Fruit fly (Drosophila melanogaster) whole organism, embryonic: ENCODE results near the gene CG18661.

Experiments used
- Atf3 ChIP-seq: fragments of 200-800 bp; sonication (Bioruptor generic); optimal IDR thresholded peaks from 3 replicates; lab custom pipeline; 2016; ENCODE audit warnings: missing biosample characterization, missing genetic modification characterization
- CG10274 ChIP-seq: fragments of 200-800 bp; sonication (Bioruptor generic); optimal IDR thresholded peaks from 3 replicates; lab custom pipeline; 2017; ENCODE audit warnings: missing biosample characterization, mild to moderate bottlenecking, missing genetic modification characterization
- CG10431 ChIP-seq: fragments of 200-800 bp; sonication (Bioruptor generic); optimal IDR thresholded peaks from 3 replicates; lab custom pipeline; 2018; ENCODE audit warnings: missing biosample characterization, mild to moderate bottlenecking, missing genetic modification characterization
- CG10543 ChIP-seq: fragments of 200-800 bp; sonication (Bioruptor generic); optimal IDR thresholded peaks from 3 replicates; lab custom pipeline; 2017; ENCODE audit warnings: missing biosample characterization, mild to moderate bottlenecking, missing genetic modification characterization, moderate library complexity
- CG11398 ChIP-seq: fragments of 200-800 bp; sonication (Bioruptor generic); optimal IDR thresholded peaks from 2 replicates; lab custom pipeline; 2016; ENCODE audit warnings: missing biosample characterization, missing genetic modification characterization
- CG12744 ChIP-seq: fragments of 200-800 bp; sonication (Bioruptor generic); optimal IDR thresholded peaks from 2 replicates; lab custom pipeline; 2016; ENCODE audit warnings: missing biosample characterization, missing genetic modification characterization
- CG13296 ChIP-seq: fragments of 200-800 bp; sonication (Bioruptor generic); optimal IDR thresholded peaks from 3 replicates; lab custom pipeline; 2018; ENCODE audit warnings: missing biosample characterization, mild to moderate bottlenecking, missing genetic modification characterization
- CG13624 ChIP-seq: fragments of 200-800 bp; sonication (Bioruptor generic); optimal IDR thresholded peaks from 2 replicates; lab custom pipeline; 2016; ENCODE audit warnings: missing biosample characterization, missing genetic modification characterization
- CG14441 ChIP-seq: fragments of 200-800 bp; sonication (Bioruptor generic); IDR thresholded peaks from 2 replicates; pipeline ENCODE4 v1.3.6; 2022; ENCODE audit warnings: missing biosample characterization, missing genetic modification characterization
- CG15011 ChIP-seq: fragments of 200-800 bp; sonication (Bioruptor generic); optimal IDR thresholded peaks from 3 replicates; lab custom pipeline; 2018; ENCODE audit warnings: missing biosample characterization, mild to moderate bottlenecking, missing genetic modification characterization
- CG17328 ChIP-seq: fragments of 200-800 bp; sonication (Bioruptor generic); IDR thresholded peaks from 2 replicates; pipeline ENCODE4 v1.3.6; 2022; ENCODE audit warnings: missing biosample characterization, missing genetic modification characterization
- CG1832 ChIP-seq: fragments of 200-800 bp; sonication (Bioruptor generic); optimal IDR thresholded peaks from 2 replicates; lab custom pipeline; 2017; ENCODE audit warnings: missing biosample characterization, mild to moderate bottlenecking, missing genetic modification characterization, inconsistent platforms
- CG2120 ChIP-seq: fragments of 200-800 bp; sonication (Bioruptor generic); optimal IDR thresholded peaks from 3 replicates; lab custom pipeline; 2016; ENCODE audit warnings: missing biosample characterization, missing genetic modification characterization
- CG30403 ChIP-seq: fragments of 200-800 bp; sonication (Bioruptor generic); optimal IDR thresholded peaks from 3 replicates; lab custom pipeline; 2016; ENCODE audit warnings: missing biosample characterization, missing genetic modification characterization
- CG4360 ChIP-seq: fragments of 200-800 bp; sonication (Bioruptor generic); IDR thresholded peaks from 2 replicates; pipeline ENCODE4 v1.3.6; 2022; ENCODE audit warnings: missing biosample characterization, missing genetic modification characterization
- CG5245 ChIP-seq: fragments of 200-800 bp; sonication (Bioruptor generic); optimal IDR thresholded peaks from 3 replicates; lab custom pipeline; 2016; ENCODE audit warnings: missing biosample characterization, missing genetic modification characterization
- CG7987 ChIP-seq: fragments of 200-800 bp; sonication (Bioruptor generic); optimal IDR thresholded peaks from 2 replicates; lab custom pipeline; 2018; ENCODE audit warnings: missing biosample characterization, mild to moderate bottlenecking, missing genetic modification characterization, moderate library complexity
- CG8924 ChIP-seq: fragments of 200-800 bp; optimal IDR thresholded peaks from 3 replicates; lab custom pipeline; 2019; ENCODE audit warnings: missing biosample characterization, mild to moderate bottlenecking, missing genetic modification characterization, moderate library complexity
- Chrac-16 ChIP-seq: fragments of 200-800 bp; sonication (Bioruptor generic); optimal IDR thresholded peaks from 3 replicates; lab custom pipeline; 2016; ENCODE audit warnings: missing biosample characterization, missing genetic modification characterization
- Dref ChIP-seq: fragments of 200-800 bp; sonication (Bioruptor generic); IDR thresholded peaks from 2 replicates; pipeline ENCODE4 v1.3.6; 2022; ENCODE audit warnings: missing biosample characterization, missing genetic modification characterization
- HLH4C ChIP-seq: fragments of 200-800 bp; sonication (Bioruptor generic); IDR thresholded peaks from 3 replicates; pipeline ENCODE4 v1.3.6; 2022; ENCODE audit warnings: missing biosample characterization, missing genetic modification characterization; ENCODE audit not compliant: partially characterized antibody
- Hr3 ChIP-seq: fragments of 200-800 bp; sonication (Bioruptor generic); optimal IDR thresholded peaks from 3 replicates; lab custom pipeline; 2016; ENCODE audit warnings: missing biosample characterization, missing genetic modification characterization
- NFAT ChIP-seq: fragments of 200-800 bp; sonication (Bioruptor generic); IDR thresholded peaks from 2 replicates; pipeline ENCODE4 v1.3.6; 2022; ENCODE audit warnings: missing biosample characterization, missing genetic modification characterization
- Nf-YB ChIP-seq: fragments of 200-800 bp; sonication (Bioruptor generic); optimal IDR thresholded peaks from 3 replicates; lab custom pipeline; 2019; ENCODE audit warnings: missing biosample characterization, mild to moderate bottlenecking, missing genetic modification characterization, moderate library complexity
- Oli ChIP-seq: fragments of 200-800 bp; sonication (Bioruptor generic); optimal IDR thresholded peaks from 2 replicates; lab custom pipeline; 2018; ENCODE audit warnings: missing biosample characterization, mild to moderate bottlenecking, missing genetic modification characterization, moderate library complexity
- Pdp1 ChIP-seq, 2 experiments: fragments of 200-800 bp; sonication (Bioruptor generic); optimal IDR thresholded peaks; 3 replicates each; lab custom pipeline; 2016; ENCODE audit warnings: missing biosample characterization in 2 of 2, missing genetic modification characterization in 2 of 2, mild to moderate bottlenecking in 1 of 2, moderate library complexity in 1 of 2
- Rfx ChIP-seq: fragments of 200-800 bp; sonication (Bioruptor generic); IDR thresholded peaks from 2 replicates; pipeline ENCODE4 v1.3.6; 2022; ENCODE audit warnings: missing biosample characterization, missing genetic modification characterization
- Sin3A ChIP-seq: fragments of >200 bp; optimal IDR thresholded peaks from 2 replicates; lab custom pipeline; 2018
- Six4 ChIP-seq: fragments of 200-800 bp; sonication (Bioruptor generic); optimal IDR thresholded peaks from 2 replicates; lab custom pipeline; 2016; ENCODE audit warnings: missing biosample characterization, missing genetic modification characterization
- bcd ChIP-seq: fragments of 200-800 bp; sonication (Bioruptor generic); optimal IDR thresholded peaks from 2 replicates; lab custom pipeline; 2017; ENCODE audit warnings: missing biosample characterization, mild to moderate bottlenecking, missing genetic modification characterization
- bsh ChIP-seq, 2 experiments: fragments of 200-800 bp; sonication (Bioruptor generic); optimal IDR thresholded peaks; 2 replicates each; lab custom pipeline; 2017 to 2018; ENCODE audit warnings: mild to moderate bottlenecking in 2 of 2, missing biosample characterization in 2 of 2, missing genetic modification characterization in 2 of 2, moderate library complexity in 1 of 2
- cg ChIP-seq: fragments of 200-800 bp; sonication (Bioruptor generic); optimal IDR thresholded peaks from 3 replicates; lab custom pipeline; 2019; ENCODE audit warnings: missing biosample characterization, mild to moderate bottlenecking, missing genetic modification characterization, moderate library complexity
- chn ChIP-seq: fragments of 200-800 bp; sonication (Bioruptor generic); optimal IDR thresholded peaks from 2 replicates; lab custom pipeline; 2016; ENCODE audit warnings: missing biosample characterization, missing genetic modification characterization
- dm ChIP-seq: fragments of 200-800 bp; sonication (Bioruptor generic); optimal IDR thresholded peaks from 3 replicates; lab custom pipeline; 2016; ENCODE audit warnings: missing biosample characterization, missing genetic modification characterization
- grau ChIP-seq: fragments of 200-800 bp; optimal IDR thresholded peaks from 3 replicates; lab custom pipeline; 2019; ENCODE audit warnings: missing biosample characterization, mild to moderate bottlenecking, missing genetic modification characterization, moderate library complexity
- hb ChIP-seq: fragments of 200-800 bp; sonication (Bioruptor generic); IDR thresholded peaks from 3 replicates; pipeline ENCODE4 v1.3.6; 2022; ENCODE audit warnings: missing biosample characterization, missing genetic modification characterization; ENCODE audit not compliant: partially characterized antibody
- hth ChIP-seq: fragments of >200 bp; optimal IDR thresholded peaks from 2 replicates; lab custom pipeline; 2017; ENCODE audit warnings: inconsistent platforms
- insv ChIP-seq, 2 experiments: fragments of 200-800 bp; sonication (Bioruptor generic); optimal IDR thresholded peaks; 3 replicates each; lab custom pipeline; 2016 to 2018; ENCODE audit warnings: missing biosample characterization in 2 of 2, missing genetic modification characterization in 2 of 2
- kay ChIP-seq: fragments of 200-800 bp; sonication (Bioruptor generic); optimal IDR thresholded peaks from 2 replicates; lab custom pipeline; 2016; ENCODE audit warnings: missing biosample characterization, missing genetic modification characterization
- nmo ChIP-seq: fragments of 200-800 bp; sonication (Bioruptor generic); optimal IDR thresholded peaks from 2 replicates; lab custom pipeline; 2018; ENCODE audit warnings: missing biosample characterization, mild to moderate bottlenecking, missing genetic modification characterization, moderate library complexity
- nom ChIP-seq: fragments of 200-800 bp; sonication (Bioruptor generic); optimal IDR thresholded peaks from 2 replicates; lab custom pipeline; 2017; ENCODE audit warnings: missing biosample characterization, missing genetic modification characterization, mild to moderate bottlenecking, moderate library complexity, missing genetic modification reagents
- oc ChIP-seq: fragments of 200-800 bp; sonication (Bioruptor generic); optimal IDR thresholded peaks from 2 replicates; lab custom pipeline; 2018; ENCODE audit warnings: missing biosample characterization, mild to moderate bottlenecking, missing genetic modification characterization, moderate library complexity
- odd ChIP-seq: fragments of 200-800 bp; sonication (Bioruptor generic); optimal IDR thresholded peaks from 2 replicates; lab custom pipeline; 2017; ENCODE audit warnings: missing biosample characterization, mild to moderate bottlenecking, missing genetic modification characterization
- pb ChIP-seq: fragments of 200-800 bp; sonication (Bioruptor generic); optimal IDR thresholded peaks from 3 replicates; lab custom pipeline; 2016; ENCODE audit warnings: missing biosample characterization, missing genetic modification characterization
- sens-2 ChIP-seq: fragments of 200-800 bp; sonication (Bioruptor generic); IDR thresholded peaks from 2 replicates; pipeline ENCODE4 v1.3.6; 2022; ENCODE audit warnings: missing biosample characterization, missing genetic modification characterization
- sisA ChIP-seq: fragments of 200-800 bp; sonication (Bioruptor generic); IDR thresholded peaks from 2 replicates; pipeline ENCODE4 v1.3.6; 2022; ENCODE audit warnings: missing biosample characterization, missing genetic modification characterization
- so ChIP-seq: fragments of 200-800 bp; sonication (Bioruptor generic); IDR thresholded peaks from 3 replicates; pipeline ENCODE4 v1.3.6; 2022; ENCODE audit warnings: missing biosample characterization, missing genetic modification characterization
- tin ChIP-seq: fragments of 200-800 bp; sonication (Bioruptor generic); optimal IDR thresholded peaks from 3 replicates; lab custom pipeline; 2016; ENCODE audit warnings: missing biosample characterization, missing genetic modification characterization
- twi ChIP-seq: fragments of 200-800 bp; optimal IDR thresholded peaks from 2 replicates; lab custom pipeline; 2019; ENCODE audit warnings: missing biosample characterization, mild to moderate bottlenecking, missing genetic modification characterization, moderate library complexity
- zen2 ChIP-seq: fragments of 200-800 bp; sonication (Bioruptor generic); IDR thresholded peaks from 3 replicates; pipeline ENCODE4 v1.3.6; 2022; ENCODE audit warnings: missing biosample characterization, missing genetic modification characterization; ENCODE audit not compliant: partially characterized antibody

The CG18661 gene

dm6 chr2L:8984614-8985318, 12.6 kb upstream of the CG18661 start, which contains the start of gene CG13101 (continued):
- peak; percentile 55 for TF ChIP-seq CG10274 (GFP tag; lab: Kevin White, UChicago)
- peak; percentile 96 for TF ChIP-seq CG17328
- TF ChIP-seq CG1832 (GFP tag; lab: Kevin White, UChicago), result no peak
- peak; percentile 79 for TF ChIP-seq Atf3
- TF ChIP-seq Dref, result no peak
- peak; percentile 86 for TF ChIP-seq NFAT (GFP tag; lab: Robert Waterston, UW)
- peak; percentile 96 for TF ChIP-seq Rfx (GFP tag; lab: Robert Waterston, UW)
- peak; percentile 62 for TF ChIP-seq CG4360 (GFP tag; lab: Robert Waterston, UW)
- TF ChIP-seq hb (GFP tag; lab: Robert Waterston, UW), result no peak
- peak; percentile 90 for TF ChIP-seq Hr3 (GFP tag; lab: Kevin White, UChicago)
- TF ChIP-seq CG7987 (GFP tag; lab: Kevin White, UChicago), result peak; percentile 76
- peak; percentile 90 for TF ChIP-seq odd (GFP tag; lab: Kevin White, UChicago)
- TF ChIP-seq CG12744 (GFP tag; lab: Kevin White, UChicago), result peak; percentile 79
- TF ChIP-seq twi, result peak; percentile 84
- TF ChIP-seq sisA (GFP tag; lab: Robert Waterston, UW), result peak; percentile 89
- TF ChIP-seq Chrac-16 (GFP tag; lab: Kevin White, UChicago), result peak; percentile 89
- TF ChIP-seq Six4, result peak; percentile 83
- peak; percentile 39 for TF ChIP-seq CG10543
- peak; percentile 62 for TF ChIP-seq nom (GFP tag; lab: Kevin White, UChicago)
- TF ChIP-seq CG30403 (GFP tag; lab: Kevin White, UChicago), result peak; percentile 94
- TF ChIP-seq Oli (tag; lab: Kevin White, UChicago), result peak; percentile 92
- peak; percentile 93 for TF ChIP-seq CG13296 (GFP tag; lab: Kevin White, UChicago)
- TF ChIP-seq CG13624 (GFP tag; lab: Kevin White, UChicago), result peak; percentile 88
- TF ChIP-seq HLH4C (GFP tag; lab: Robert Waterston, UW), result no peak
- peak; percentile 94 for TF ChIP-seq grau (tag; lab: Kevin White, UChicago)
- TF ChIP-seq nmo (GFP tag; lab: Kevin White, UChicago), result peak; percentile 95
- no peak for TF ChIP-seq Sin3A (lab: Kevin White, UChicago)
- peak; percentile 54 for TF ChIP-seq CG11398 (GFP tag; lab: Kevin White, UChicago)
- peak; percentile 85 to 87 for TF ChIP-seq Pdp1 (GFP tag; optimal IDR thresholded peaks at IDR 0.05; lab: Kevin White, UChicago)
- TF ChIP-seq insv (GFP tag; optimal IDR thresholded peaks at IDR 0.05; lab: Kevin White, UChicago), result peak in 1 of 2 experiments; percentile 27
- no peak for TF ChIP-seq hth
- TF ChIP-seq CG8924 (tag; lab: Kevin White, UChicago), result peak; percentile 95
- TF ChIP-seq bsh (GFP tag; optimal IDR thresholded peaks at IDR 0.05; lab: Kevin White, UChicago), result peak; percentile 81 to 96
- TF ChIP-seq pb, result peak; percentile 62
- TF ChIP-seq dm, result peak; percentile 50
- TF ChIP-seq Nf-YB (GFP tag; lab: Kevin White, UChicago), result peak; percentile 83
- peak; percentile 77 for TF ChIP-seq kay
- peak; percentile 83 for TF ChIP-seq chn (GFP tag; lab: Kevin White, UChicago)
- peak; percentile 82 for TF ChIP-seq CG15011 (GFP tag; lab: Kevin White, UChicago)
- TF ChIP-seq so (GFP tag; lab: Robert Waterston, UW), result peak; percentile 95
- TF ChIP-seq bcd (GFP tag; lab: Kevin White, UChicago), result peak; percentile 92
- peak; percentile 93 for TF ChIP-seq oc (tag; lab: Kevin White, UChicago)
- TF ChIP-seq cg (GFP tag; lab: Kevin White, UChicago), result no peak
- TF ChIP-seq CG14441 (GFP tag; lab: Robert Waterston, UW), result peak; percentile 93
- TF ChIP-seq tin (GFP tag; lab: Kevin White, UChicago), result peak; percentile 88
- TF ChIP-seq zen2 (GFP tag; lab: Robert Waterston, UW), result no peak
- TF ChIP-seq sens-2 (GFP tag; lab: Robert Waterston, UW), result peak; percentile 82
- TF ChIP-seq CG5245 (GFP tag; lab: Kevin White, UChicago), result peak; percentile 85
- peak; percentile 93 for TF ChIP-seq CG2120 (GFP tag; lab: Kevin White, UChicago)
- peak; percentile 55 for TF ChIP-seq CG10431 (GFP tag; lab: Kevin White, UChicago)
